Worm (Caenorhabditis elegans) whole organism, mixed stage, embryonic: ENCODE results near the gene his-70.
A peak's percentile ranks its signal among the peaks of the same experiment; 100 is the strongest.

Experiments
- M03D4.4 ChIP-seq: sonication (generic microtip); optimal IDR thresholded peaks from 2 replicates; lab custom pipeline; 2017; ENCODE audit warnings: mild to moderate bottlenecking, missing genetic modification characterization, missing compliant biosample characterization
- bed-3 ChIP-seq: fragments of 200-800 bp; sonication (Bioruptor generic); optimal IDR thresholded peaks from 3 replicates; lab custom pipeline; 2018; ENCODE audit warnings: mild to moderate bottlenecking, missing genetic modification characterization, moderate library complexity, missing compliant biosample characterization
- blmp-1 ChIP-seq: fragments of 150-350 bp; optimal IDR thresholded peaks from 2 replicates; lab custom pipeline; 2014; ENCODE audit warnings: missing biosample characterization, missing genetic modification characterization
- ceh-43 ChIP-seq: fragments of 200-800 bp; sonication (Bioruptor generic); optimal IDR thresholded peaks from 2 replicates; lab custom pipeline; 2018; ENCODE audit warnings: mild to moderate bottlenecking, missing genetic modification characterization, moderate library complexity, missing compliant biosample characterization
- ceh-83 ChIP-seq: fragments of 200-800 bp; sonication (Bioruptor generic); optimal IDR thresholded peaks from 2 replicates; lab custom pipeline; 2018; ENCODE audit warnings: mild to moderate bottlenecking, missing genetic modification characterization, missing compliant biosample characterization
- ces-1 ChIP-seq: fragments of 150-350 bp; optimal IDR thresholded peaks from 2 replicates; lab custom pipeline; 2014; ENCODE audit warnings: missing biosample characterization, missing genetic modification reagents, missing genetic modification characterization
- cnd-1 ChIP-seq: fragments of 200-800 bp; sonication (Bioruptor generic); optimal IDR thresholded peaks from 2 replicates; lab custom pipeline; 2018; ENCODE audit warnings: mild to moderate bottlenecking, missing genetic modification characterization, missing compliant biosample characterization
- drap-1 ChIP-seq: fragments of 200-800 bp; sonication (Bioruptor generic); optimal IDR thresholded peaks from 3 replicates; lab custom pipeline; 2018; ENCODE audit warnings: mild to moderate bottlenecking, missing genetic modification characterization, missing compliant biosample characterization
- elt-1 ChIP-seq: sonication (generic microtip); optimal IDR thresholded peaks from 2 replicates; lab custom pipeline; 2017; ENCODE audit warnings: missing genetic modification characterization, mild to moderate bottlenecking, missing compliant biosample characterization, antibody characterized with exemption, moderate library complexity, borderline replicate concordance; ENCODE audit not compliant: insufficient read depth
- elt-3 ChIP-seq: fragments of 150-350 bp; optimal IDR thresholded peaks from 2 replicates; lab custom pipeline; 2014; ENCODE audit warnings: missing biosample characterization, missing genetic modification characterization
- flh-1 ChIP-seq: fragments of 200-800 bp; sonication (Bioruptor generic); optimal IDR thresholded peaks from 2 replicates; lab custom pipeline; 2018; ENCODE audit warnings: mild to moderate bottlenecking, missing genetic modification characterization, moderate library complexity, missing compliant biosample characterization
- ham-2 ChIP-seq: fragments of 200-800 bp; sonication (Bioruptor generic); optimal IDR thresholded peaks from 2 replicates; lab custom pipeline; 2018; ENCODE audit warnings: mild to moderate bottlenecking, missing genetic modification characterization, missing compliant biosample characterization
- hlh-1 ChIP-seq: fragments of 150-350 bp; optimal IDR thresholded peaks from 2 replicates; lab custom pipeline; 2014; ENCODE audit warnings: missing biosample characterization, missing genetic modification reagents, missing genetic modification characterization
- lin-13 ChIP-seq: fragments of 150-350 bp; optimal IDR thresholded peaks from 2 replicates; lab custom pipeline; 2014; ENCODE audit warnings: missing biosample characterization, missing genetic modification characterization
- lin-32 ChIP-seq: fragments of 200-800 bp; sonication (Bioruptor generic); optimal IDR thresholded peaks from 2 replicates; lab custom pipeline; 2018; ENCODE audit warnings: mild to moderate bottlenecking, missing genetic modification characterization, missing compliant biosample characterization
- lsy-2 ChIP-seq: fragments of 150-350 bp; optimal IDR thresholded peaks from 2 replicates; lab custom pipeline; 2014; ENCODE audit warnings: missing biosample characterization, missing genetic modification characterization
- mab-5 ChIP-seq: fragments of 150-350 bp; optimal IDR thresholded peaks from 2 replicates; lab custom pipeline; 2014; ENCODE audit warnings: missing biosample characterization, missing genetic modification characterization
- mep-1 ChIP-seq: fragments of 150-350 bp; optimal IDR thresholded peaks from 2 replicates; lab custom pipeline; 2017; ENCODE audit warnings: missing biosample characterization, missing genetic modification reagents, missing genetic modification characterization, inconsistent platforms
- mls-2 ChIP-seq: sonication (generic microtip); optimal IDR thresholded peaks from 2 replicates; lab custom pipeline; 2016; ENCODE audit warnings: mild to moderate bottlenecking, missing genetic modification characterization, moderate library complexity, missing compliant biosample characterization
- nhr-12 ChIP-seq: fragments of 150-350 bp; optimal IDR thresholded peaks from 2 replicates; lab custom pipeline; 2014; ENCODE audit warnings: missing biosample characterization, missing genetic modification characterization
- nhr-2 ChIP-seq: fragments of 150-350 bp; optimal IDR thresholded peaks from 2 replicates; lab custom pipeline; 2014; ENCODE audit warnings: missing biosample characterization, missing genetic modification characterization
- nhr-237 ChIP-seq: fragments of 150-350 bp; optimal IDR thresholded peaks from 2 replicates; lab custom pipeline; 2014; ENCODE audit warnings: missing biosample characterization, missing genetic modification characterization
- nhr-28 ChIP-seq: fragments of 150-350 bp; optimal IDR thresholded peaks from 2 replicates; lab custom pipeline; 2014; ENCODE audit warnings: missing biosample characterization, missing genetic modification characterization
- nhr-76 ChIP-seq: sonication (generic microtip); optimal IDR thresholded peaks from 2 replicates; lab custom pipeline; 2017; ENCODE audit warnings: missing biosample characterization, missing genetic modification characterization
- sem-2 ChIP-seq: fragments of 200-800 bp; sonication (Bioruptor generic); optimal IDR thresholded peaks from 2 replicates; lab custom pipeline; 2018; ENCODE audit warnings: mild to moderate bottlenecking, missing genetic modification characterization, missing compliant biosample characterization
- snpc-4 ChIP-seq: fragments of 150-350 bp; optimal IDR thresholded peaks from 2 replicates; lab custom pipeline; 2014; ENCODE audit warnings: missing biosample characterization, missing genetic modification characterization
- sptf-1 ChIP-seq: sonication (generic microtip); optimal IDR thresholded peaks from 2 replicates; lab custom pipeline; 2017; ENCODE audit warnings: mild to moderate bottlenecking, missing genetic modification characterization, moderate library complexity, missing compliant biosample characterization
- unc-120 ChIP-seq: sonication (generic microtip); optimal IDR thresholded peaks from 2 replicates; lab custom pipeline; 2017; ENCODE audit warnings: missing genetic modification characterization, missing compliant biosample characterization; ENCODE audit not compliant: poor library complexity, severe bottlenecking
- unc-39 ChIP-seq: fragments of 150-350 bp; optimal IDR thresholded peaks from 2 replicates; lab custom pipeline; 2014; ENCODE audit warnings: missing biosample characterization, missing genetic modification characterization
- unc-62 ChIP-seq: fragments of 150-350 bp; optimal IDR thresholded peaks from 2 replicates; lab custom pipeline; 2014; ENCODE audit warnings: missing biosample characterization, missing genetic modification reagents, missing genetic modification characterization
- zip-8 ChIP-seq: fragments of 150-350 bp; optimal IDR thresholded peaks from 2 replicates; lab custom pipeline; 2014; ENCODE audit warnings: missing biosample characterization, missing genetic modification characterization

The his-70 gene

ce11 chrIII:4012036-4012435 is 47.9 kb downstream of the his-70 start, which contains the start of gene C36E8.4:
Gene C36E8.4, plus strand, starts transcription at chrIII:4012336.
- TF ChIP-seq lsy-2 (tag; lab: Kevin White, UChicago) (no peak), lin-32 (GFP tag; lab: Kevin White, UChicago) (no peak), elt-3 (tag; lab: Kevin White, UChicago) (no peak), flh-1 (no peak), unc-62 (GFP tag; lab: Kevin White, UChicago) (no peak), elt-1 (tag; lab: Kevin White, UChicago) (no peak), nhr-237 (tag; lab: Kevin White, UChicago) (no peak), mls-2 (tag; lab: Kevin White, UChicago) (no peak), zip-8 (tag; lab: Kevin White, UChicago) (no peak), sem-2 (GFP tag; lab: Kevin White, UChicago) (no peak), mab-5 (tag; lab: Kevin White, UChicago) (no peak)

DNA sequence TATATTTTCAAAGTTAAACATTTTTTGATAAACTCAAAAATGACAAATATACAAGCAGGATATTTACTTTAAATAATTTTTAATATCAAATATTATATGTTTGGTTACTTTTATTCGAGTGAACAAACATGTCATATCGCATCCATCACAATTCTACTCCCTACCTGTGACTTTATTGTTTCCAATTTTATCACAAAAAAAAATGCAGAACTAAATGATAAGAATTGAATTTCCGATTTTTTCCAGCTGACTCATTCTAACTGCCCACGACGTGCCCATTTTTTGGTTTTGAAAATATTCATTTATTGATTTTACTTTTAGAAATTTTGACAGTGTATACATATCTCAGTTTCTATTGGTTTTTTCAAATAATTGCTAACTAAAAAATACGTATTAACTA is 48.9 kb downstream of the his-70 start:
- TF ChIP-seq ham-2 (GFP tag; lab: Kevin White, UChicago), result no peak
- no peak for TF ChIP-seq elt-3 (tag; lab: Kevin White, UChicago)
- TF ChIP-seq bed-3 (GFP tag; lab: Kevin White, UChicago), result no peak
- TF ChIP-seq unc-62 (GFP tag; lab: Kevin White, UChicago), result no peak
- TF ChIP-seq nhr-28 (tag; lab: Kevin White, UChicago), result no peak
- TF ChIP-seq sptf-1 (tag; lab: Kevin White, UChicago), result no peak
- no peak for TF ChIP-seq elt-1 (tag; lab: Kevin White, UChicago)
- TF ChIP-seq M03D4.4 (tag; lab: Kevin White, UChicago), result no peak
- TF ChIP-seq cnd-1 (tag; lab: Kevin White, UChicago), result no peak
- no peak for TF ChIP-seq lin-32 (GFP tag; lab: Kevin White, UChicago)
- no peak for TF ChIP-seq ceh-43 (GFP tag; lab: Kevin White, UChicago)
- no peak for TF ChIP-seq mep-1 (tag; lab: Kevin White, UChicago)
- no peak for TF ChIP-seq nhr-76 (tag; lab: Kevin White, UChicago)
- no peak for TF ChIP-seq mab-5 (tag; lab: Kevin White, UChicago)
- TF ChIP-seq ces-1 (GFP tag; lab: Kevin White, UChicago), result no peak
- no peak for TF ChIP-seq hlh-1 (tag; lab: Kevin White, UChicago)
- TF ChIP-seq, all 35 proteins: peak for 0

DNA sequence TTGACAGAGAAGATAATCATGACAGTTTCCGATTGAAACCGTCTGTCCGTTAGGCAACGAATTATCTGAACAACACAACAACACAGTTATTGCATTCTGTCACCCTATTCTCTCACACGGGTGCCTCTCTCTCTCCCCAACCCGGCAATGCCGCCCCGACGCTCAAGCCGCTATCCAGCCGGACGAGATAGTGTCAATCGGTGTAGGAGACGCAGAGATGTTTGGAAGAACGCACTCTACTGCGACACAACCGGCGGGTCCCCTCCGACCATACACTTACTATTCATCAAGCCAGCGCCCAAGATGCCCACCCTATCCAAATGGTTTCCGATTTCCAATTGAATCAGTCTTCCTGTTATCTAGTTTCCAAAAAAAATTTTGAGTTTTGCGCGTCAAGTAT is 49.8 kb downstream of the his-70 start:
- peak; percentile 39 for TF ChIP-seq unc-120 (tag; lab: Kevin White, UChicago)
- no peak for TF ChIP-seq drap-1 (GFP tag; lab: Kevin White, UChicago)
- no peak for TF ChIP-seq snpc-4 (tag; lab: Kevin White, UChicago)
- TF ChIP-seq ham-2 (GFP tag; lab: Kevin White, UChicago), result peak; percentile 99
- TF ChIP-seq mls-2 (tag; lab: Kevin White, UChicago), result peak; percentile 38
- TF ChIP-seq blmp-1 (tag; lab: Kevin White, UChicago), result no peak
- TF ChIP-seq unc-39 (tag; lab: Kevin White, UChicago), result no peak
- TF ChIP-seq flh-1, result no peak
- peak; percentile 25 for TF ChIP-seq sptf-1 (tag; lab: Kevin White, UChicago)
- TF ChIP-seq nhr-2 (tag; lab: Kevin White, UChicago), result no peak
- no peak for TF ChIP-seq mab-5 (tag; lab: Kevin White, UChicago)
- no peak for TF ChIP-seq nhr-12 (tag; lab: Kevin White, UChicago)
- no peak for TF ChIP-seq ceh-83 (GFP tag; lab: Kevin White, UChicago)
- TF ChIP-seq nhr-28 (tag; lab: Kevin White, UChicago), result no peak
- TF ChIP-seq ceh-43 (GFP tag; lab: Kevin White, UChicago), result no peak
- peak; percentile 35 for TF ChIP-seq ces-1 (GFP tag; lab: Kevin White, UChicago)
- TF ChIP-seq lin-13, result no peak
- no peak for TF ChIP-seq M03D4.4 (tag; lab: Kevin White, UChicago)
- no peak for TF ChIP-seq hlh-1 (tag; lab: Kevin White, UChicago)
- TF ChIP-seq elt-1 (tag; lab: Kevin White, UChicago), result no peak
- peak; percentile 43 for TF ChIP-seq cnd-1 (tag; lab: Kevin White, UChicago)
- TF ChIP-seq unc-62 (GFP tag; lab: Kevin White, UChicago), result peak; percentile 50
- no peak for TF ChIP-seq lin-32 (GFP tag; lab: Kevin White, UChicago)
